Worm (Caenorhabditis elegans): ENCODE results near the gene zip-8.

- no peak for TF ChIP-seq ctbp-1 (GFP tag; IDR thresholded peaks at IDR 0.05)
- TF ChIP-seq lsy-2 (tag; optimal IDR thresholded peaks at IDR 0.05) = no peak
- TF ChIP-seq lin-15B (tag; optimal IDR thresholded peaks at IDR 0.05) = no peak
- TF ChIP-seq nhr-11 (tag; optimal IDR thresholded peaks at IDR 0.05) = no peak
- TF ChIP-seq nhr-10 (tag; optimal IDR thresholded peaks at IDR 0.05) = no peak
These were observed 47.9 kb upstream of the zip-8 start, which contains the start of gene popl-1 for ce11 chrIII:6430834-6431233.

Data from whole organism, L4 larva.